Worm (Caenorhabditis elegans): ENCODE results near the gene Y48B6A.13.

Y48B6A.13 gene

ce11 chrII:14251400-14251940, 25.4 kb upstream of the Y48B6A.13 start (continued):
- TF ChIP-seq Y75B8A.6 (GFP tag; IDR thresholded peaks at IDR 0.05) (peak; percentile 68), R02D3.7 (tag; optimal IDR thresholded peaks at IDR 0.05) (no peak), fkh-10 (GFP tag; optimal IDR thresholded peaks at IDR 0.05) (peak; percentile 47), lin-1 (GFP tag; IDR thresholded peaks at IDR 0.05) (peak; percentile 63; the same call in 1 of the 2 replicates), nhr-48 (tag; optimal IDR thresholded peaks at IDR 0.05) (peak; percentile 94), lsy-2 (tag; optimal IDR thresholded peaks at IDR 0.05) (peak; percentile 49 to 84), Y48G9A.11 (GFP tag; IDR thresholded peaks at IDR 0.05) (0 out of 2 replicates have a peak, but pooled peaks have one; percentile 50), snpc-4 (tag; optimal IDR thresholded peaks at IDR 0.05) (no peak), lin-39 (tag; optimal IDR thresholded peaks at IDR 0.05) (no peak), hif-1 (tag; optimal IDR thresholded peaks at IDR 0.05) (peak; percentile 71 to 93), nhr-25 (tag; optimal IDR thresholded peaks at IDR 0.05; ENCODE audit: borderline replicate concordance, insufficient read depth) (peak; percentile 77), gei-8 (GFP tag; optimal IDR thresholded peaks at IDR 0.05) (peak; percentile 80), tag-97 (GFP tag; IDR thresholded peaks at IDR 0.05) (no peak), jun-1 (tag; optimal IDR thresholded peaks at IDR 0.05) (peak; percentile 55), daf-16 (GFP tag; optimal IDR thresholded peaks at IDR 0.05) (peak; percentile 65 to 73), daf-16 (tag; optimal IDR thresholded peaks at IDR 0.05) (peak; percentile 56), lin-29 (GFP tag; IDR thresholded peaks at IDR 0.05) (peak; percentile 85), madf-9 (GFP tag; conservative IDR thresholded peaks at IDR 0.05) (peak; percentile 60), sdz-12 (GFP tag; optimal IDR thresholded peaks at IDR 0.05) (peak; percentile 78), dmd-9 (GFP tag; IDR thresholded peaks at IDR 0.05) (no peak), skn-1 (tag; optimal IDR thresholded peaks at IDR 0.05) (no peak), cey-2 (tag; optimal IDR thresholded peaks at IDR 0.05; ENCODE audit: borderline replicate concordance, insufficient read depth) (no peak), ceh-44 (GFP tag; IDR thresholded peaks at IDR 0.05) (no peak), unc-39 (tag; optimal IDR thresholded peaks at IDR 0.05) (no peak), hmg-1.1 (GFP tag; IDR thresholded peaks at IDR 0.05) (peak; percentile 92), php-3 (GFP tag; IDR thresholded peaks at IDR 0.05) (peak; percentile 60; the same call in 1 of the 2 replicates), daf-19 (GFP tag; conservative IDR thresholded peaks at IDR 0.05) (no peak), spr-1 (tag; optimal IDR thresholded peaks at IDR 0.05) (peak; percentile 93), zfp-3 (GFP tag; conservative IDR thresholded peaks at IDR 0.05) (peak; percentile 92), spr-3 (GFP tag; optimal IDR thresholded peaks at IDR 0.05) (peak; percentile 86), pqm-1 (tag; optimal IDR thresholded peaks at IDR 0.05) (no peak), nhr-76 (tag; optimal IDR thresholded peaks at IDR 0.05) (no peak), lin-38 (GFP tag; IDR thresholded peaks at IDR 0.05) (peak; percentile 85), ceh-28 (tag; optimal IDR thresholded peaks at IDR 0.05) (no peak), nhr-11 (tag; optimal IDR thresholded peaks at IDR 0.05) (peak; percentile 31), ceh-20 (GFP tag; IDR thresholded peaks at IDR 0.05) (peak; percentile 89), mes-2 (tag; optimal IDR thresholded peaks at IDR 0.05; ENCODE audit: poor library complexity, severe bottlenecking) (peak; percentile 88), mdl-1 (tag; optimal IDR thresholded peaks at IDR 0.05) (peak; percentile 82 to 96), arid-1 (GFP tag; conservative IDR thresholded peaks at IDR 0.05) (peak; percentile 83), lin-15B (tag; optimal IDR thresholded peaks at IDR 0.05) (peak; percentile 19), ama-1 (optimal IDR thresholded peaks at IDR 0.05) (peak; percentile 81), nhr-10 (tag; optimal IDR thresholded peaks at IDR 0.05) (peak; percentile 48), Y105C5A.15 (GFP tag; IDR thresholded peaks at IDR 0.05) (peak; percentile 85), lin-13 (GFP tag; optimal IDR thresholded peaks at IDR 0.05) (peak; percentile 89), nhr-237 (tag; optimal IDR thresholded peaks at IDR 0.05) (peak; percentile 47), ctbp-1 (GFP tag; IDR thresholded peaks at IDR 0.05) (peak; percentile 80), zfp-2 (tag; optimal IDR thresholded peaks at IDR 0.05) (peak; percentile 75), mdt-29 (GFP tag; IDR thresholded peaks at IDR 0.05) (peak; percentile 54; the same call in 1 of the 2 replicates), F44E2.7 (GFP tag; IDR thresholded peaks at IDR 0.05) (no peak), mep-1 (tag; optimal IDR thresholded peaks at IDR 0.05) (peak; percentile 96), daf-12 (tag; optimal IDR thresholded peaks at IDR 0.05) (no peak)

Measured in whole organism, L4 larva.